Fruit fly (Drosophila melanogaster): Measurements from ENCODE around the gene robl22E.

The robl22E gene

dm6 chr2L:2251175-2251574 is 39.4 kb downstream of the robl22E start, which contains the start of gene Ser12:
Ser12 (minus strand) TSS chr2L:2251275.
- TF ChIP-seq Blimp-1 (GFP tag; optimal IDR thresholded peaks at IDR 0.05) = no peak
- TF ChIP-seq esn (GFP tag; optimal IDR thresholded peaks at IDR 0.05) = no peak
- no peak for TF ChIP-seq acj6 (GFP tag; optimal IDR thresholded peaks at IDR 0.05)
- no peak for TF ChIP-seq vri (GFP tag; optimal IDR thresholded peaks at IDR 0.05)
- TF ChIP-seq topi (GFP tag; optimal IDR thresholded peaks at IDR 0.05) = no peak
- no peak for TF ChIP-seq CG6792 (GFP tag; optimal IDR thresholded peaks at IDR 0.05)
- no peak for TF ChIP-seq CG11294 (GFP tag; IDR thresholded peaks at IDR 0.05)
- no peak for TF ChIP-seq CG1621 (tag; optimal IDR thresholded peaks at IDR 0.05)

- TF ChIP-seq CG11762 (GFP tag; optimal IDR thresholded peaks at IDR 0.05; ENCODE audit: insufficient read depth) (no peak), spab (GFP tag; optimal IDR thresholded peaks at IDR 0.05) (no peak), salr (GFP tag; optimal IDR thresholded peaks at IDR 0.05) (no peak), Eip78C (GFP tag) (peak; percentile 63), CG10631 (GFP tag; optimal IDR thresholded peaks at IDR 0.05) (peak; percentile 8), svp (GFP tag) (no peak), CG9139 (GFP tag; optimal IDR thresholded peaks at IDR 0.05) (no peak), CG4318 (GFP tag; optimal IDR thresholded peaks at IDR 0.05) (no peak), Gug (GFP tag; IDR thresholded peaks at IDR 0.05) (no peak), pdm3 (GFP tag; optimal IDR thresholded peaks at IDR 0.05) (peak; percentile 22), fkh (GFP tag; optimal IDR thresholded peaks at IDR 0.05) (no peak), CG3032 (tag; optimal IDR thresholded peaks at IDR 0.05) (no peak), vri (GFP tag; optimal IDR thresholded peaks at IDR 0.05) (no peak), CG8319 (GFP tag; optimal IDR thresholded peaks at IDR 0.05) (no peak), Sox102F (GFP tag; optimal IDR thresholded peaks at IDR 0.05) (no peak), dac (GFP tag; optimal IDR thresholded peaks at IDR 0.05) (no peak), CG8632 (GFP tag; optimal IDR thresholded peaks at IDR 0.05) (no peak), Sox14 (GFP tag; optimal IDR thresholded peaks at IDR 0.05) (no peak), Ets21C (GFP tag; optimal IDR thresholded peaks at IDR 0.05) (no peak), CG6792 (GFP tag; optimal IDR thresholded peaks at IDR 0.05) (no peak), CG6163 (GFP tag; IDR thresholded peaks at IDR 0.05) (no peak), achi (GFP tag; optimal IDR thresholded peaks at IDR 0.05) (no peak), Sox15 (GFP tag; optimal IDR thresholded peaks at IDR 0.05) (no peak), CG3919 (GFP tag; optimal IDR thresholded peaks at IDR 0.05) (peak; percentile 25), CG6276 (GFP tag; optimal IDR thresholded peaks at IDR 0.05) (no peak), Hr38 (GFP tag; optimal IDR thresholded peaks at IDR 0.05) (peak; percentile 16), ss (GFP tag; optimal IDR thresholded peaks at IDR 0.05) (no peak), net (GFP tag; optimal IDR thresholded peaks at IDR 0.05) (no peak), CG31627 (GFP tag; optimal IDR thresholded peaks at IDR 0.05) (peak; percentile 14), CG32006 (GFP tag; optimal IDR thresholded peaks at IDR 0.05) (peak; percentile 17), Hr4 (GFP tag; optimal IDR thresholded peaks at IDR 0.05) (peak; percentile 21), CG11902 (GFP tag; optimal IDR thresholded peaks at IDR 0.05) (no peak), Eip75B (GFP tag; optimal IDR thresholded peaks at IDR 0.05) (peak; percentile 9), CG6854 (GFP tag; optimal IDR thresholded peaks at IDR 0.05) (no peak), CG7368 (GFP tag; optimal IDR thresholded peaks at IDR 0.05) (no peak), CG15336 (GFP tag; IDR thresholded peaks at IDR 0.05) (no peak), CG6808 (GFP tag; optimal IDR thresholded peaks at IDR 0.05) (peak; percentile 9), Hr39 (GFP tag; optimal IDR thresholded peaks at IDR 0.05) (peak; percentile 10), cyc (GFP tag; optimal IDR thresholded peaks at IDR 0.05) (no peak), fd85E (GFP tag; optimal IDR thresholded peaks at IDR 0.05) (no peak), CG1621 (tag; optimal IDR thresholded peaks at IDR 0.05) (no peak), esn (GFP tag; optimal IDR thresholded peaks at IDR 0.05) (no peak), Eip93F (GFP tag; optimal IDR thresholded peaks at IDR 0.05) (no peak), Met (GFP tag; optimal IDR thresholded peaks at IDR 0.05) (no peak), CG10669 (GFP tag; optimal IDR thresholded peaks at IDR 0.05) (peak; percentile 5), OdsH (GFP tag; optimal IDR thresholded peaks at IDR 0.05) (peak; percentile 13), CG8119 (GFP tag; IDR thresholded peaks at IDR 0.05) (0 out of 3 replicates have a peak, but pooled peaks have one; percentile 20)
Observed at dm6 chr2L:2249578-2249977, 41.0 kb downstream of the robl22E start.

All from whole organism, prepupa.